Worm (Caenorhabditis elegans) whole organism, L4 larva: ENCODE results near the gene R02D5.24.

ENCODE experiments used
- F26F4.8 ChIP-seq: fragments of 200-800 bp; sonication (Bioruptor generic); conservative IDR thresholded peaks from 2 replicates; pipeline ENCODE4 v1.3.6; 2022; ENCODE audit warnings: missing genetic modification characterization, missing compliant biosample characterization
- T20F7.1 ChIP-seq: fragments of 200-800 bp; sonication (Bioruptor generic); optimal IDR thresholded peaks from 2 replicates; lab custom pipeline; 2018; ENCODE audit warnings: mild to moderate bottlenecking, missing genetic modification characterization, missing compliant biosample characterization
- ceh-82 ChIP-seq: sonication (generic microtip); optimal IDR thresholded peaks from 2 replicates; lab custom pipeline; 2017; ENCODE audit warnings: missing biosample characterization, missing genetic modification characterization
- ces-1 ChIP-seq: fragments of 150-350 bp; sonication (generic microtip); optimal IDR thresholded peaks from 4 replicates; lab custom pipeline; 2014; ENCODE audit warnings: missing biosample characterization, missing genetic modification reagents, missing genetic modification characterization
- dpl-1 ChIP-seq: fragments of 150-350 bp; optimal IDR thresholded peaks from 2 replicates; lab custom pipeline; 2014; ENCODE audit warnings: missing biosample characterization, missing genetic modification reagents, missing genetic modification characterization
- lin-13 ChIP-seq: fragments of 150-350 bp; optimal IDR thresholded peaks from 2 replicates; lab custom pipeline; 2014; ENCODE audit warnings: missing biosample characterization, missing genetic modification reagents, missing genetic modification characterization
- lsy-2 ChIP-seq, 2 experiments: fragments of 150-350 bp in 1 of 2; sonication (generic microtip) in 1 of 2; optimal IDR thresholded peaks; 2 replicates each; lab custom pipeline; 2014 to 2017; ENCODE audit warnings: missing biosample characterization in 2 of 2, missing genetic modification characterization in 2 of 2
- mdl-1 ChIP-seq, 2 experiments: fragments of 150-350 bp in 1 of 2; sonication (generic microtip) in 1 of 2; optimal IDR thresholded peaks; 2 replicates each; lab custom pipeline; 2014 to 2017; ENCODE audit warnings: missing biosample characterization in 2 of 2, missing genetic modification characterization in 2 of 2
- mep-1 ChIP-seq: fragments of 150-350 bp; sonication (generic microtip); optimal IDR thresholded peaks from 3 replicates; lab custom pipeline; 2014; ENCODE audit warnings: missing biosample characterization, missing genetic modification characterization
- nhr-25 ChIP-seq: sonication (generic microtip); optimal IDR thresholded peaks from 2 replicates; lab custom pipeline; 2017; ENCODE audit warnings: missing genetic modification characterization, mild to moderate bottlenecking, missing compliant biosample characterization, antibody characterized with exemption, moderate library complexity, borderline replicate concordance; ENCODE audit not compliant: insufficient read depth
- nhr-77 ChIP-seq: fragments of 150-350 bp; optimal IDR thresholded peaks from 2 replicates; lab custom pipeline; 2014; ENCODE audit warnings: missing biosample characterization, missing genetic modification characterization
- zfp-2 ChIP-seq: sonication (generic microtip); optimal IDR thresholded peaks from 2 replicates; lab custom pipeline; 2016; ENCODE audit warnings: mild to moderate bottlenecking, missing genetic modification characterization, missing compliant biosample characterization

DNA sequence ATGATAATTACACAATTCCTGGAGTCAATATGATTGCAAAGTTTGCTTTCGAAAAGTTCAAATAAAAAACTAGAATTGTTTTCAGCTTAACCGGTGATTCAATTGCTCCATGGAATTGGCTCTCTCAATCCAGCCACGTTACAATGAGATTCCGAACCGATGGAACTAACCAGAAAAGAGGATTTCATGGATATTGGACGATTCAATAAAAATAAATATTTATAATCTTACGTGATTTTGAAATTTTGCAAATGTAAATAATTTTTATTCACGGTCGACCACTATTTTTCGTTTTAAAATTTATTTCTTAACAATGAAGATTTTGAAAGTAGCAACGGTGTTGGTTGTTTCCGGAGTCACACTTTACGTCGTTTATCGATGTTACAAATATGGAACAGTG, 19.2 kb upstream of the R02D5.24 start, which contains the start of gene R02D5.10:
- TF ChIP-seq zfp-2 (tag; lab: Kevin White, UChicago) = no peak
- no peak for TF ChIP-seq T20F7.1
- TF ChIP-seq mep-1 = no peak
- no peak for TF ChIP-seq lsy-2 (tag; optimal IDR thresholded peaks at IDR 0.05; lab: Kevin White, UChicago)
- TF ChIP-seq ces-1 = no peak
- no peak for TF ChIP-seq lin-13 (GFP tag; lab: Kevin White, UChicago)
- no peak for TF ChIP-seq ceh-82
- no peak for TF ChIP-seq mdl-1 (tag; optimal IDR thresholded peaks at IDR 0.05; lab: Kevin White, UChicago)
- TF ChIP-seq F26F4.8 (GFP tag; lab: Robert Waterston, UW) = no peak
- TF ChIP-seq dpl-1 (GFP tag; lab: Kevin White, UChicago) = no peak
- no peak for TF ChIP-seq nhr-25
- no peak for TF ChIP-seq nhr-77 (tag; lab: Kevin White, UChicago)
